Worm (Caenorhabditis elegans) whole organism, early embryonic: ENCODE measurements around the gene D2089.3.
A peak's percentile ranks its signal among the peaks of the same experiment; 100 is the strongest.

ENCODE experiments used
- B0310.2 ChIP-seq: sonication (generic microtip); optimal IDR thresholded peaks from 2 replicates; lab custom pipeline; 2016; ENCODE audit warnings: mild to moderate bottlenecking, missing genetic modification characterization, missing compliant biosample characterization
- F13C5.2 ChIP-seq: sonication (generic microtip); optimal IDR thresholded peaks from 2 replicates; lab custom pipeline; 2017; ENCODE audit warnings: mild to moderate bottlenecking, missing genetic modification characterization, inconsistent platforms, missing compliant biosample characterization
- aly-1 ChIP-seq: sonication (generic microtip); optimal IDR thresholded peaks from 2 replicates; lab custom pipeline; 2016; ENCODE audit warnings: missing genetic modification characterization, missing compliant biosample characterization
- ama-1 ChIP-seq: fragments of 150-350 bp; optimal IDR thresholded peaks from 2 replicates; lab custom pipeline; 2014
- ceh-13 ChIP-seq: fragments of 200-800 bp; sonication (Bioruptor generic); optimal IDR thresholded peaks from 2 replicates; lab custom pipeline; 2018; ENCODE audit warnings: mild to moderate bottlenecking, missing genetic modification characterization, missing compliant biosample characterization
- ceh-36 ChIP-seq: sonication (generic microtip); optimal IDR thresholded peaks from 2 replicates; lab custom pipeline; 2016; ENCODE audit warnings: missing genetic modification characterization, inconsistent platforms, missing compliant biosample characterization
- ets-7 ChIP-seq: sonication (generic microtip); optimal IDR thresholded peaks from 2 replicates; lab custom pipeline; 2016; ENCODE audit warnings: missing genotype, missing genetic modification characterization, missing compliant biosample characterization
- flt-1 ChIP-seq: fragments of 200-800 bp; sonication (Bioruptor generic); IDR thresholded peaks from 2 replicates; pipeline ENCODE4 v1.3.6; 2022; ENCODE audit warnings: missing genetic modification characterization, missing compliant biosample characterization
- hmbx-1 ChIP-seq: sonication (generic microtip); optimal IDR thresholded peaks from 2 replicates; lab custom pipeline; 2016; ENCODE audit warnings: mild to moderate bottlenecking, missing genetic modification characterization, missing compliant biosample characterization
- hmg-4 ChIP-seq: fragments of 200-800 bp; sonication (Bioruptor generic); optimal IDR thresholded peaks from 2 replicates; lab custom pipeline; 2018; ENCODE audit warnings: mild to moderate bottlenecking, missing genetic modification characterization, missing compliant biosample characterization
- hnd-1 ChIP-seq: sonication (generic microtip); optimal IDR thresholded peaks from 2 replicates; lab custom pipeline; 2016; ENCODE audit warnings: missing genetic modification characterization, missing compliant biosample characterization
- pes-1 ChIP-seq: fragments of 200-800 bp; sonication (Bioruptor generic); IDR thresholded peaks from 2 replicates; pipeline ENCODE4 v1.3.6; 2022; ENCODE audit warnings: missing genetic modification reagents, missing genetic modification characterization, missing compliant biosample characterization
- scrt-1 ChIP-seq: fragments of 200-800 bp; sonication (Bioruptor generic); IDR thresholded peaks from 2 replicates; pipeline ENCODE4 v1.3.6; 2022; ENCODE audit warnings: missing genetic modification characterization, missing compliant biosample characterization
- sea-1 ChIP-seq: fragments of 200-800 bp; sonication (Bioruptor generic); conservative IDR thresholded peaks from 2 replicates; pipeline ENCODE4 v1.3.6; 2022; ENCODE audit warnings: missing genetic modification characterization, missing compliant biosample characterization
- tbx-11 ChIP-seq: fragments of 200-800 bp; sonication (Bioruptor generic); IDR thresholded peaks from 2 replicates; pipeline ENCODE4 v1.3.6; 2022; ENCODE audit warnings: missing genetic modification characterization, missing compliant biosample characterization
- tbx-37 ChIP-seq: fragments of 200-800 bp; sonication (Bioruptor generic); conservative IDR thresholded peaks from 2 replicates; pipeline ENCODE4 v1.3.6; 2022; ENCODE audit warnings: missing genetic modification reagents, missing genetic modification characterization, missing compliant biosample characterization
- tra-4 ChIP-seq: sonication (generic microtip); optimal IDR thresholded peaks from 2 replicates; lab custom pipeline; 2017; ENCODE audit warnings: missing genetic modification characterization, missing compliant biosample characterization

D2089.3 gene

ce11 chrII:10658576-10659256 is 6.2 kb downstream of the D2089.3 start, which contains the start of the genes snu-13 and rsp-7:
snu-13 (minus strand) TSS chrII:10658626.
rsp-7 (plus strand) TSS chrII:10659206.
- no peak for TF ChIP-seq F13C5.2 (tag; lab: Kevin White, UChicago)
- TF ChIP-seq tra-4 (tag; lab: Kevin White, UChicago), result no peak
- no peak for TF ChIP-seq ets-7 (tag; lab: Kevin White, UChicago)
- no peak for TF ChIP-seq aly-1 (tag; lab: Kevin White, UChicago)
- TF ChIP-seq B0310.2 (tag; lab: Kevin White, UChicago), result no peak
- no peak for TF ChIP-seq ceh-36 (tag; lab: Kevin White, UChicago)
- no peak for TF ChIP-seq hnd-1
- TF ChIP-seq hmg-4 (GFP tag; lab: Kevin White, UChicago), result no peak
- TF ChIP-seq sea-1, result no peak
- TF ChIP-seq ceh-13 (GFP tag; lab: Kevin White, UChicago), result no peak
- TF ChIP-seq ama-1 (lab: Kevin White, UChicago), result no peak
- TF ChIP-seq tbx-37 (GFP tag; lab: Robert Waterston, UW), result no peak
- TF ChIP-seq tbx-11 (GFP tag; lab: Robert Waterston, UW), result no peak
- TF ChIP-seq hmbx-1 (tag; lab: Kevin White, UChicago), result no peak
- TF ChIP-seq pes-1, result no peak
- no peak for TF ChIP-seq scrt-1 (GFP tag; lab: Robert Waterston, UW)
- no peak for TF ChIP-seq flt-1 (GFP tag; lab: Robert Waterston, UW)

ce11 chrII:10657632-10658108 is 7.3 kb downstream of the D2089.3 start, which contains the start of gene lact-3:
lact-3 (minus strand) TSS chrII:10657682.
- no peak for TF ChIP-seq flt-1 (GFP tag; lab: Robert Waterston, UW)
- TF ChIP-seq ceh-36 (tag; lab: Kevin White, UChicago), result no peak
- TF ChIP-seq sea-1, result 0 out of 2 replicates have a peak, but pooled peaks have one; percentile 9

ce11 chrII:10656395-10656794 is 8.5 kb downstream of the D2089.3 start:
- TF ChIP-seq aly-1 (tag; lab: Kevin White, UChicago), result no peak
- TF ChIP-seq ceh-13 (GFP tag; lab: Kevin White, UChicago), result no peak
- TF ChIP-seq ama-1 (lab: Kevin White, UChicago), result no peak
- TF ChIP-seq tbx-11 (GFP tag; lab: Robert Waterston, UW), result no peak
- no peak for TF ChIP-seq tra-4 (tag; lab: Kevin White, UChicago)
- no peak for TF ChIP-seq B0310.2 (tag; lab: Kevin White, UChicago)
- no peak for TF ChIP-seq pes-1
- TF ChIP-seq hnd-1, result no peak
- TF ChIP-seq sea-1, result no peak
- no peak for TF ChIP-seq F13C5.2 (tag; lab: Kevin White, UChicago)
- no peak for TF ChIP-seq tbx-37 (GFP tag; lab: Robert Waterston, UW)
- TF ChIP-seq scrt-1 (GFP tag; lab: Robert Waterston, UW), result no peak
- no peak for TF ChIP-seq hmg-4 (GFP tag; lab: Kevin White, UChicago)

- no peak for TF ChIP-seq sea-1
These were observed 10.5 kb downstream of the D2089.3 start for ce11 chrII:10654435-10654834.

ce11 chrII:10653559-10653958 is 11.4 kb downstream of the D2089.3 start:
- no peak for TF ChIP-seq hmg-4 (GFP tag; lab: Kevin White, UChicago)
- no peak for TF ChIP-seq flt-1 (GFP tag; lab: Robert Waterston, UW)
- TF ChIP-seq tbx-11 (GFP tag; lab: Robert Waterston, UW), result no peak
- TF ChIP-seq F13C5.2 (tag; lab: Kevin White, UChicago), result no peak
- no peak for TF ChIP-seq ama-1 (lab: Kevin White, UChicago)
- TF ChIP-seq tra-4 (tag; lab: Kevin White, UChicago), result no peak
- TF ChIP-seq ets-7 (tag; lab: Kevin White, UChicago), result no peak

- no peak for TF ChIP-seq aly-1 (tag; lab: Kevin White, UChicago)
- no peak for TF ChIP-seq tra-4 (tag; lab: Kevin White, UChicago)
- TF ChIP-seq ets-7 (tag; lab: Kevin White, UChicago), result no peak
- TF ChIP-seq hnd-1, result no peak
- TF ChIP-seq pes-1, result no peak
- TF ChIP-seq B0310.2 (tag; lab: Kevin White, UChicago), result no peak
- no peak for TF ChIP-seq tbx-11 (GFP tag; lab: Robert Waterston, UW)
- TF ChIP-seq ceh-13 (GFP tag; lab: Kevin White, UChicago), result no peak
- TF ChIP-seq flt-1 (GFP tag; lab: Robert Waterston, UW), result no peak
- TF ChIP-seq ama-1 (lab: Kevin White, UChicago), result no peak
- no peak for TF ChIP-seq hmbx-1 (tag; lab: Kevin White, UChicago)
- no peak for TF ChIP-seq tbx-37 (GFP tag; lab: Robert Waterston, UW)
- no peak for TF ChIP-seq sea-1
- TF ChIP-seq scrt-1 (GFP tag; lab: Robert Waterston, UW), result no peak
- no peak for TF ChIP-seq ceh-36 (tag; lab: Kevin White, UChicago)
- TF ChIP-seq hmg-4 (GFP tag; lab: Kevin White, UChicago), result no peak
These were observed 12.8 kb downstream of the D2089.3 start, which contains the start of gene nphp-1 for ce11 chrII:10652112-10652511. nphp-1 (minus strand) TSS chrII:10652256.

- TF ChIP-seq sea-1 (no peak), ets-7 (tag; lab: Kevin White, UChicago) (no peak), hmg-4 (GFP tag; lab: Kevin White, UChicago) (no peak), hnd-1 (no peak), hmbx-1 (tag; lab: Kevin White, UChicago) (no peak), tbx-11 (GFP tag; lab: Robert Waterston, UW) (no peak), ceh-36 (tag; lab: Kevin White, UChicago) (no peak), tbx-37 (GFP tag; lab: Robert Waterston, UW) (no peak), aly-1 (tag; lab: Kevin White, UChicago) (no peak), pes-1 (no peak), scrt-1 (GFP tag; lab: Robert Waterston, UW) (no peak), ama-1 (lab: Kevin White, UChicago) (no peak), flt-1 (GFP tag; lab: Robert Waterston, UW) (no peak)
These were observed 17.9 kb downstream of the D2089.3 start, which contains the start of gene M28.10 for ce11 chrII:10646901-10647566. M28.10 (plus strand) TSS chrII:10647516.
